Fruit fly (Drosophila melanogaster): ENCODE measurements around the gene CG34355.

The CG34355 gene

dm6 chr3R:23784925-23785680 lies 18.6 kb upstream of the CG34355 start:
- TF ChIP-seq CTCF (optimal IDR thresholded peaks at IDR 0.05) (no peak), CG8478 (optimal IDR thresholded peaks at IDR 0.05) (no peak)

- TF ChIP-seq CTCF (optimal IDR thresholded peaks at IDR 0.05), result no peak
- no peak for TF ChIP-seq CG8478 (optimal IDR thresholded peaks at IDR 0.05)
Observed at dm6 chr3R:23786768-23787631, 16.7 kb upstream of the CG34355 start.

- TF ChIP-seq CG8478 (optimal IDR thresholded peaks at IDR 0.05) (no peak), CTCF (optimal IDR thresholded peaks at IDR 0.05) (no peak)
Observed at dm6 chr3R:23787632-23787960, 16.1 kb upstream of the CG34355 start.

dm6 chr3R:23788406-23789021 lies 15.1 kb upstream of the CG34355 start:
- TF ChIP-seq CTCF (optimal IDR thresholded peaks at IDR 0.05) (no peak), CG8478 (optimal IDR thresholded peaks at IDR 0.05) (no peak)

- TF ChIP-seq CG8478 (optimal IDR thresholded peaks at IDR 0.05) (no peak), CTCF (optimal IDR thresholded peaks at IDR 0.05) (no peak)
Observed at dm6 chr3R:23789584-23789983, 14.1 kb upstream of the CG34355 start.

- TF ChIP-seq CG8478 (optimal IDR thresholded peaks at IDR 0.05) (no peak), CTCF (optimal IDR thresholded peaks at IDR 0.05) (no peak)
Observed at dm6 chr3R:23790483-23791175, 13.0 kb upstream of the CG34355 start.

dm6 chr3R:23791491-23791890 lies 12.2 kb upstream of the CG34355 start:
- TF ChIP-seq CG8478 (optimal IDR thresholded peaks at IDR 0.05), result no peak
- no peak for TF ChIP-seq CTCF (optimal IDR thresholded peaks at IDR 0.05)

- TF ChIP-seq CG8478 (optimal IDR thresholded peaks at IDR 0.05) (no peak), CTCF (optimal IDR thresholded peaks at IDR 0.05) (no peak)
Observed at dm6 chr3R:23817566-23818202, 14.0 kb downstream of the CG34355 start.

- TF ChIP-seq CTCF (optimal IDR thresholded peaks at IDR 0.05) (peak; percentile 73 to 75), CG8478 (optimal IDR thresholded peaks at IDR 0.05) (no peak)
Observed at dm6 chr3R:23818879-23819408, 15.3 kb downstream of the CG34355 start, which contains the start of the genes CG33111 and eIF4G2. TSS of gene CG33111 (minus strand) at chr3R:23819237. TSS of gene eIF4G2 (minus strand) at chr3R:23819237.

dm6 chr3R:23820290-23820689 lies 16.6 kb downstream of the CG34355 start:
- no peak for TF ChIP-seq CTCF (optimal IDR thresholded peaks at IDR 0.05)
- TF ChIP-seq CG8478 (optimal IDR thresholded peaks at IDR 0.05), result no peak

dm6 chr3R:23822969-23823368 lies 19.3 kb downstream of the CG34355 start:
- TF ChIP-seq CG8478 (optimal IDR thresholded peaks at IDR 0.05), result no peak
- TF ChIP-seq CTCF (optimal IDR thresholded peaks at IDR 0.05), result no peak

dm6 chr3R:23823678-23824077 lies 20.0 kb downstream of the CG34355 start:
- TF ChIP-seq CG8478 (optimal IDR thresholded peaks at IDR 0.05), result no peak
- no peak for TF ChIP-seq CTCF (optimal IDR thresholded peaks at IDR 0.05)

- TF ChIP-seq CTCF (optimal IDR thresholded peaks at IDR 0.05), result no peak
- TF ChIP-seq CG8478 (optimal IDR thresholded peaks at IDR 0.05), result no peak
Observed at dm6 chr3R:23827093-23827492, 23.4 kb downstream of the CG34355 start.

- no peak for TF ChIP-seq CG8478 (optimal IDR thresholded peaks at IDR 0.05)
- TF ChIP-seq CTCF (optimal IDR thresholded peaks at IDR 0.05), result no peak
Observed at dm6 chr3R:23831696-23832095, 28.0 kb downstream of the CG34355 start.
